Fruit fly (Drosophila melanogaster) whole organism, embryonic: ENCODE measurements around the gene BCAS2.
A peak's percentile ranks its signal among the peaks of the same experiment; 100 is the strongest.

Experiments
- BEAF-32 ChIP-seq: fragments of 200-800 bp; sonication (Bioruptor generic); optimal IDR thresholded peaks from 3 replicates; lab custom pipeline; 2017; ENCODE audit warnings: missing biosample characterization, missing genetic modification characterization, mild to moderate bottlenecking, moderate library complexity, missing genetic modification reagents
- Bgb ChIP-seq: fragments of 200-800 bp; sonication (Bioruptor generic); IDR thresholded peaks from 2 replicates; pipeline ENCODE4 v1.3.6; 2022; ENCODE audit warnings: missing biosample characterization, missing genetic modification characterization; ENCODE audit not compliant: partially characterized antibody
- CG10267 ChIP-seq: fragments of 200-800 bp; sonication (Bioruptor generic); optimal IDR thresholded peaks from 2 replicates; lab custom pipeline; 2018; ENCODE audit warnings: missing biosample characterization, mild to moderate bottlenecking, missing genetic modification characterization, moderate library complexity
- CG10654 ChIP-seq: fragments of 200-800 bp; sonication (Bioruptor generic); optimal IDR thresholded peaks from 2 replicates; lab custom pipeline; 2016; ENCODE audit warnings: missing biosample characterization, missing genetic modification characterization
- CG12071 ChIP-seq: fragments of 200-800 bp; sonication (Bioruptor generic); optimal IDR thresholded peaks from 3 replicates; lab custom pipeline; 2018; ENCODE audit warnings: missing biosample characterization, mild to moderate bottlenecking, missing genetic modification characterization
- CG12104 ChIP-seq: fragments of 200-800 bp; sonication (Bioruptor generic); optimal IDR thresholded peaks from 3 replicates; lab custom pipeline; 2016; ENCODE audit warnings: missing biosample characterization, missing genetic modification characterization
- CG12155 ChIP-seq: fragments of 200-800 bp; sonication (Bioruptor generic); optimal IDR thresholded peaks from 3 replicates; lab custom pipeline; 2016; ENCODE audit warnings: missing biosample characterization, missing genetic modification characterization
- CG14667 ChIP-seq: fragments of 200-800 bp; sonication (Bioruptor generic); IDR thresholded peaks from 2 replicates; pipeline ENCODE4 v1.3.6; 2022; ENCODE audit warnings: missing biosample characterization, missing genetic modification characterization
- CG17568 ChIP-seq: fragments of 200-800 bp; sonication (Bioruptor generic); optimal IDR thresholded peaks from 2 replicates; lab custom pipeline; 2018; ENCODE audit warnings: missing biosample characterization, mild to moderate bottlenecking, missing genetic modification characterization, moderate library complexity
- CG18476 ChIP-seq: fragments of 200-800 bp; sonication (Bioruptor generic); optimal IDR thresholded peaks from 2 replicates; lab custom pipeline; 2016; ENCODE audit warnings: missing biosample characterization, mild to moderate bottlenecking, missing genetic modification characterization
- CG2889 ChIP-seq: fragments of 200-800 bp; sonication (Bioruptor generic); IDR thresholded peaks from 3 replicates; pipeline ENCODE4 v1.3.6; 2022; ENCODE audit warnings: missing biosample characterization, missing genetic modification characterization
- CG30431 ChIP-seq: fragments of 200-800 bp; sonication (Bioruptor generic); optimal IDR thresholded peaks from 2 replicates; lab custom pipeline; 2017; ENCODE audit warnings: missing biosample characterization, missing genetic modification characterization
- CG3163 ChIP-seq: fragments of 200-800 bp; sonication (Bioruptor generic); optimal IDR thresholded peaks from 3 replicates; lab custom pipeline; 2016; ENCODE audit warnings: missing biosample characterization, missing genetic modification characterization
- CG3847 ChIP-seq: fragments of 200-800 bp; sonication (Bioruptor generic); IDR thresholded peaks from 2 replicates; pipeline ENCODE4 v1.3.6; 2022; ENCODE audit warnings: missing biosample characterization, missing genetic modification characterization
- CG4854 ChIP-seq: fragments of 200-800 bp; sonication (Bioruptor generic); optimal IDR thresholded peaks from 2 replicates; lab custom pipeline; 2016; ENCODE audit warnings: missing biosample characterization, missing genetic modification characterization, inconsistent platforms
- CG7271 ChIP-seq: fragments of 200-800 bp; sonication (Bioruptor generic); optimal IDR thresholded peaks from 2 replicates; lab custom pipeline; 2018; ENCODE audit warnings: missing biosample characterization, mild to moderate bottlenecking, missing genetic modification characterization, moderate library complexity
- CG7745 ChIP-seq: fragments of 200-800 bp; sonication (Bioruptor generic); optimal IDR thresholded peaks from 2 replicates; lab custom pipeline; 2018; ENCODE audit warnings: missing biosample characterization, mild to moderate bottlenecking, missing genetic modification characterization, moderate library complexity
- CG7786 ChIP-seq: fragments of 200-800 bp; sonication (Bioruptor generic); optimal IDR thresholded peaks from 2 replicates; lab custom pipeline; 2016; ENCODE audit warnings: missing biosample characterization, missing genetic modification characterization
- CG8359 ChIP-seq: fragments of 200-800 bp; sonication (Bioruptor generic); optimal IDR thresholded peaks from 2 replicates; lab custom pipeline; 2017; ENCODE audit warnings: missing biosample characterization, mild to moderate bottlenecking, missing genetic modification characterization, borderline replicate concordance
- D19B ChIP-seq: fragments of 200-800 bp; sonication (Bioruptor generic); optimal IDR thresholded peaks from 2 replicates; lab custom pipeline; 2017; ENCODE audit warnings: missing biosample characterization, mild to moderate bottlenecking, missing genetic modification characterization
- Dek ChIP-seq: fragments of 200-800 bp; sonication (Bioruptor generic); optimal IDR thresholded peaks from 3 replicates; lab custom pipeline; 2019; ENCODE audit warnings: missing biosample characterization, mild to moderate bottlenecking, missing genetic modification characterization, moderate library complexity
- Ets65A ChIP-seq: fragments of 200-800 bp; sonication (Bioruptor generic); peaks from one replicate; lab custom pipeline; 2016; ENCODE audit warnings: missing biosample characterization, missing genetic modification characterization
- HHEX ChIP-seq: fragments of 200-800 bp; sonication (Bioruptor generic); optimal IDR thresholded peaks from 3 replicates; lab custom pipeline; 2017; ENCODE audit warnings: missing biosample characterization, mild to moderate bottlenecking, missing genetic modification characterization, missing genetic modification reagents
- Lhr ChIP-seq: fragments of 200-800 bp; sonication (Bioruptor generic); optimal IDR thresholded peaks from 3 replicates; lab custom pipeline; 2017; ENCODE audit warnings: mild to moderate bottlenecking, missing biosample characterization, missing genetic modification reagents, missing genetic modification characterization
- Oaz ChIP-seq: fragments of 200-800 bp; sonication (Bioruptor generic); IDR thresholded peaks from 2 replicates; pipeline ENCODE4 v1.3.6; 2022; ENCODE audit warnings: missing biosample characterization, missing genetic modification characterization
- Side ChIP-seq: fragments of 200-800 bp; sonication (Bioruptor generic); optimal IDR thresholded peaks from 2 replicates; lab custom pipeline; 2016; ENCODE audit warnings: missing biosample characterization, missing genetic modification characterization
- Usf ChIP-seq: fragments of 200-800 bp; sonication (Bioruptor generic); optimal IDR thresholded peaks from 2 replicates; lab custom pipeline; 2017; ENCODE audit warnings: missing genotype, missing biosample characterization, missing genetic modification characterization
- ase ChIP-seq: fragments of 200-800 bp; sonication (Bioruptor generic); IDR thresholded peaks from 3 replicates; pipeline ENCODE4 v1.3.6; 2022; ENCODE audit warnings: missing biosample characterization, missing genetic modification characterization
- bab2 ChIP-seq: fragments of 200-800 bp; sonication (Bioruptor generic); optimal IDR thresholded peaks from 2 replicates; lab custom pipeline; 2016; ENCODE audit warnings: missing biosample characterization, missing genetic modification characterization
- chif ChIP-seq, 2 experiments: fragments of 200-800 bp; sonication (Bioruptor generic); optimal IDR thresholded peaks; 3 replicates each; lab custom pipeline; 2016; ENCODE audit warnings: missing biosample characterization in 2 of 2, missing genetic modification characterization in 2 of 2
- fru ChIP-seq: fragments of >200 bp; optimal IDR thresholded peaks from 2 replicates; lab custom pipeline; 2017
- jigr1 ChIP-seq: fragments of 200-800 bp; sonication (Bioruptor generic); IDR thresholded peaks from 3 replicates; pipeline ENCODE4 v1.3.6; 2022; ENCODE audit warnings: missing biosample characterization, missing genetic modification characterization
- jumu ChIP-seq: fragments of 200-800 bp; sonication (Bioruptor generic); optimal IDR thresholded peaks from 3 replicates; lab custom pipeline; 2016; ENCODE audit warnings: missing biosample characterization, missing genetic modification characterization
- lov ChIP-seq, 2 experiments: fragments of 200-800 bp in 1 of 2; fragments of >200 bp in 1 of 2; sonication (Bioruptor generic) in 1 of 2; IDR thresholded peaks in 1 of 2; optimal IDR thresholded peaks in 1 of 2; 2 replicates in 1 of 2; 3 replicates in 1 of 2; pipeline versions ENCODE4 v1.3.6 to Lab custom; 2017 to 2022; ENCODE audit warnings: missing biosample characterization in 1 of 2, missing genetic modification characterization in 1 of 2
- onecut ChIP-seq: fragments of 200-800 bp; sonication (Bioruptor generic); IDR thresholded peaks from 2 replicates; pipeline ENCODE4 v1.3.6; 2022; ENCODE audit warnings: missing biosample characterization, missing genetic modification characterization
- otp ChIP-seq: fragments of 200-800 bp; sonication (Bioruptor generic); IDR thresholded peaks from 3 replicates; pipeline ENCODE4, ENCODE4 v1.3.6; 2022; ENCODE audit warnings: missing biosample characterization, missing genetic modification characterization
- psq ChIP-seq: fragments of 200-800 bp; sonication (Bioruptor generic); optimal IDR thresholded peaks from 2 replicates; lab custom pipeline; 2017; ENCODE audit warnings: missing biosample characterization, missing genetic modification characterization
- repo ChIP-seq: fragments of 200-800 bp; sonication (Bioruptor generic); optimal IDR thresholded peaks from 2 replicates; lab custom pipeline; 2016; ENCODE audit warnings: missing biosample characterization, missing genetic modification characterization
- sc ChIP-seq, 3 experiments: fragments of >200 bp in 2 of 3; fragments of 200-800 bp in 1 of 3; sonication (Bioruptor generic) in 1 of 3; optimal IDR thresholded peaks; 2 replicates in 2 of 3; 3 replicates in 1 of 3; lab custom pipeline; 2017; ENCODE audit warnings: mild to moderate bottlenecking in 1 of 3, missing biosample characterization in 1 of 3, missing genetic modification characterization in 1 of 3, missing genetic modification reagents in 1 of 3
- so ChIP-seq: fragments of 200-800 bp; sonication (Bioruptor generic); IDR thresholded peaks from 3 replicates; pipeline ENCODE4 v1.3.6; 2022; ENCODE audit warnings: missing biosample characterization, missing genetic modification characterization
- sob ChIP-seq: fragments of 200-800 bp; sonication (Bioruptor generic); IDR thresholded peaks from 2 replicates; pipeline ENCODE4 v1.3.6; 2022; ENCODE audit warnings: missing biosample characterization, missing genetic modification characterization
- sqz ChIP-seq: fragments of 200-800 bp; sonication (Bioruptor generic); optimal IDR thresholded peaks from 3 replicates; lab custom pipeline; 2018; ENCODE audit warnings: missing biosample characterization, mild to moderate bottlenecking, missing genetic modification characterization
- sr ChIP-seq: fragments of 200-800 bp; sonication (Bioruptor generic); IDR thresholded peaks from 3 replicates; pipeline ENCODE4 v1.3.6; 2022; ENCODE audit warnings: missing biosample characterization, missing genetic modification characterization
- tap ChIP-seq: fragments of 200-800 bp; optimal IDR thresholded peaks from 3 replicates; lab custom pipeline; 2019; ENCODE audit warnings: missing biosample characterization, mild to moderate bottlenecking, missing genetic modification characterization, moderate library complexity
- tgo ChIP-seq: fragments of 200-800 bp; sonication (Bioruptor generic); IDR thresholded peaks from 3 replicates; pipeline ENCODE4 v1.3.6; 2022; ENCODE audit warnings: missing biosample characterization, missing genetic modification characterization
- tup ChIP-seq: fragments of 200-800 bp; sonication (Bioruptor generic); optimal IDR thresholded peaks from 2 replicates; lab custom pipeline; 2016; ENCODE audit warnings: missing biosample characterization, mild to moderate bottlenecking, missing genetic modification characterization, moderate library complexity
- twi ChIP-seq: fragments of 200-800 bp; optimal IDR thresholded peaks from 2 replicates; lab custom pipeline; 2019; ENCODE audit warnings: missing biosample characterization, mild to moderate bottlenecking, missing genetic modification characterization, moderate library complexity
- tx ChIP-seq: fragments of 200-800 bp; sonication (Bioruptor generic); optimal IDR thresholded peaks from 2 replicates; lab custom pipeline; 2016; ENCODE audit warnings: missing biosample characterization, missing genetic modification characterization

Gene BCAS2

DNA sequence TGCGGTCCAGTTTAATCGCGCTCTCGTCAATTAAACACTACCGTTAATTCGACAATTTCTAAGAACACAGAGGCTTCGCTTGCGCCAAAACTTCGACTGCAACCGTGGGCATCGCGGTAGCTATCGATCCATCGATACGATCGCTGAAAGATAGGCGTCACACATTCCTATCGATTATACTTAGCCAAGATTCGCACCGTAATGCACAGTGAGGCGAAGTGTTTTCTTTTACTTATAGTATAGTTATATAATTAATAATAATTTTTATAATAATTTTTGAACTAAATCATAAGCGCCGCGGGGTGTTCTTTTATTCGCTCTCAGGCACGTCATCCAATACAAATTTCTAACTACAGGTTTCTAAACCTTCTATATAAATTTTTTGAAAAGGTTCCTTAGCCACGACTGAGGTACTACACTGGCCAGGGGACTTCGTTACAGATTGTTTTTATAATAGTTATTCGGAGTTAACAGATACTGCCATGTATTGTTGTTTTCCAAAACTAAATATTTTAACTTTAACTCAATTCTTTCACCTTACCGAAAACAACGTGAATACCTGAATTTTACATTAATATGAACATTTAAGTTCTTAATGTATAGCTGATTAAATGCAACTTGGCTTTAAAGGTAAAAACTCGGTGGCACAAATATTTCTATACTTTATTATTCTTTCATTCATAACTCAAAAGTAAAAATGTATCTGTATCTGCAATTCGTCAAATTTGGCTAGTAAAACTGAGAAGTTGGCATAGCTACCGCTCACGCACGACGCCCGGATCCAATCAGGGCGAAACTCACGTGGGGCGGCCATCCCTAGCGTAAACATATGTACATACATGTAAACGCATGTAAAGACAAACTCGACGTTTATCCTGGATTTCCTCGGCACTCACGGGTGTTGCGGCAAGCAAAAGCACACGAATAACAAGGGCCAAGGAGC, 15.9 kb upstream of the BCAS2 start, which contains the start of the genes NSD and BOD1 (continued):
- TF ChIP-seq lov (optimal IDR thresholded peaks at IDR 0.05; lab: Kevin White, UChicago) (no peak), lov (GFP tag; IDR thresholded peaks at IDR 0.05; lab: Robert Waterston, UW) (peak; percentile 47; the same call in 1 of the 3 replicates), CG8359 (no peak), CG12104 (peak; percentile 37), tgo (GFP tag; lab: Robert Waterston, UW) (peak; percentile 55), bab2 (GFP tag; lab: Kevin White, UChicago) (no peak), fru (no peak), otp (GFP tag; lab: Robert Waterston, UW) (no peak), CG12071 (GFP tag; lab: Kevin White, UChicago) (no peak), D19B (GFP tag; lab: Kevin White, UChicago) (no peak), CG4854 (GFP tag; lab: Kevin White, UChicago) (no peak), CG3163 (GFP tag; lab: Kevin White, UChicago) (no peak), jigr1 (GFP tag; lab: Robert Waterston, UW) (peak; percentile 25; the same call in 1 of the 3 replicates), tap (tag; lab: Kevin White, UChicago) (no peak), ase (GFP tag; lab: Robert Waterston, UW) (peak; percentile 74), CG30431 (GFP tag; lab: Kevin White, UChicago) (peak; percentile 33), Usf (GFP tag; lab: Kevin White, UChicago) (peak; percentile 41), sr (GFP tag; lab: Robert Waterston, UW) (no peak; the same call in 2 of the 3 replicates), repo (GFP tag; lab: Kevin White, UChicago) (no peak), CG10654 (GFP tag; lab: Kevin White, UChicago) (peak; percentile 48), Bgb (GFP tag; lab: Robert Waterston, UW) (peak; percentile 98), Oaz (GFP tag; lab: Robert Waterston, UW) (peak; percentile 17; the same call in 1 of the 2 replicates), HHEX (peak; percentile 28), Lhr (GFP tag; lab: Kevin White, UChicago) (no peak), Dek (tag; lab: Kevin White, UChicago) (peak; percentile 39), chif (GFP tag; optimal IDR thresholded peaks at IDR 0.05; lab: Kevin White, UChicago) (peak in 1 of 2 experiments; percentile 26), twi (no peak), CG10267 (tag; lab: Kevin White, UChicago) (peak; percentile 35), tup (peak; percentile 14), CG2889 (GFP tag; lab: Robert Waterston, UW) (0 out of 3 replicates have a peak, but pooled peaks have one; percentile 48), CG7271 (tag; lab: Kevin White, UChicago) (no peak), jumu (GFP tag; lab: Kevin White, UChicago) (peak; percentile 6), CG18476 (GFP tag; lab: Kevin White, UChicago) (no peak), CG17568 (GFP tag; lab: Kevin White, UChicago) (no peak), CG14667 (GFP tag; lab: Robert Waterston, UW) (peak; percentile 58), sob (GFP tag; lab: Robert Waterston, UW) (peak; percentile 86), Ets65A (peak; percentile 80), sqz (no peak), CG7745 (tag; lab: Kevin White, UChicago) (no peak), psq (GFP tag; lab: Kevin White, UChicago) (no peak), so (GFP tag; lab: Robert Waterston, UW) (no peak), onecut (GFP tag; lab: Robert Waterston, UW) (peak; percentile 47), CG12155 (peak; percentile 6), sc (optimal IDR thresholded peaks at IDR 0.05; lab: Kevin White, UChicago) (no peak), sc (GFP tag; optimal IDR thresholded peaks at IDR 0.05; lab: Kevin White, UChicago) (no peak), CG7786 (GFP tag; lab: Kevin White, UChicago) (no peak), Side (GFP tag; lab: Kevin White, UChicago) (no peak), tx (GFP tag; lab: Kevin White, UChicago) (no peak), BEAF-32 (peak; percentile 84), CG3847 (GFP tag; lab: Robert Waterston, UW) (peak; percentile 62)
